Worm (Caenorhabditis elegans): ENCODE measurements around the gene pgph-3.

pgph-3 gene

ce11 chrV:5739438-5739837 is 24.2 kb downstream of the pgph-3 start:
- TF ChIP-seq zfp-3 (GFP tag; conservative IDR thresholded peaks at IDR 0.05) = no peak
- TF ChIP-seq unc-62 (GFP tag; optimal IDR thresholded peaks at IDR 0.05 in 1 of 2) = peak in 1 of 2 experiments; percentile 67
- TF ChIP-seq unc-62 (tag; optimal IDR thresholded peaks at IDR 0.05) = no peak

- no peak for TF ChIP-seq lin-39 (tag; optimal IDR thresholded peaks at IDR 0.05)
- no peak for TF ChIP-seq lin-38 (GFP tag; IDR thresholded peaks at IDR 0.05)
- no peak for TF ChIP-seq jun-1 (tag; optimal IDR thresholded peaks at IDR 0.05)
- TF ChIP-seq ZK546.5 (tag; optimal IDR thresholded peaks at IDR 0.05) = no peak
- no peak for TF ChIP-seq daf-19 (GFP tag; conservative IDR thresholded peaks at IDR 0.05)
- TF ChIP-seq ceh-28 (tag; optimal IDR thresholded peaks at IDR 0.05) = no peak
- TF ChIP-seq Y75B8A.6 (GFP tag; IDR thresholded peaks at IDR 0.05) = no peak
- no peak for TF ChIP-seq set-16 (GFP tag; IDR thresholded peaks at IDR 0.05)
These were observed 27.6 kb downstream of the pgph-3 start, which contains the start of gene K09H11.6 for ce11 chrV:5736068-5736467. K09H11.6 (minus strand) TSS chrV:5736168.

ce11 chrV:5730783-5731182 is 32.9 kb downstream of the pgph-3 start, which contains the start of gene K09H11.15:
K09H11.15 (minus strand) TSS chrV:5730883.
- TF ChIP-seq nhr-6 (tag; optimal IDR thresholded peaks at IDR 0.05) (no peak), nhr-237 (tag; optimal IDR thresholded peaks at IDR 0.05) (no peak), mep-1 (tag; optimal IDR thresholded peaks at IDR 0.05) (no peak), zfp-3 (GFP tag; conservative IDR thresholded peaks at IDR 0.05) (no peak), ceh-62 (tag; optimal IDR thresholded peaks at IDR 0.05) (no peak), nhr-76 (tag; optimal IDR thresholded peaks at IDR 0.05) (no peak), pqm-1 (tag; optimal IDR thresholded peaks at IDR 0.05) (no peak)

ce11 chrV:5726463-5726862 is 37.2 kb downstream of the pgph-3 start, which contains the start of gene K09H11.4:
K09H11.4 (minus strand) TSS chrV:5726563.
- TF ChIP-seq hif-1 (tag; optimal IDR thresholded peaks at IDR 0.05) = no peak
- TF ChIP-seq ceh-44 (GFP tag; IDR thresholded peaks at IDR 0.05) = no peak
- TF ChIP-seq ces-1 (GFP tag; optimal IDR thresholded peaks at IDR 0.05) = no peak
- no peak for TF ChIP-seq zfp-3 (GFP tag; conservative IDR thresholded peaks at IDR 0.05)

- TF ChIP-seq gei-8 (GFP tag; optimal IDR thresholded peaks at IDR 0.05) (no peak), unc-62 (GFP tag; optimal IDR thresholded peaks at IDR 0.05 in 1 of 2) (peak in 1 of 2 experiments; percentile 90), unc-62 (tag; optimal IDR thresholded peaks at IDR 0.05) (no peak)
These were observed 39.3 kb downstream of the pgph-3 start for ce11 chrV:5724395-5724794.

ce11 chrV:5722093-5722492 is 41.6 kb downstream of the pgph-3 start:
- TF ChIP-seq set-16 (GFP tag; IDR thresholded peaks at IDR 0.05) (no peak), lim-7 (GFP tag; IDR thresholded peaks at IDR 0.05) (no peak), madf-9 (GFP tag; conservative IDR thresholded peaks at IDR 0.05) (no peak), D1046.2 (GFP tag; IDR thresholded peaks at IDR 0.05) (no peak), nhr-76 (tag; optimal IDR thresholded peaks at IDR 0.05) (no peak), daf-16 (GFP tag; optimal IDR thresholded peaks at IDR 0.05) (no peak), daf-16 (tag; optimal IDR thresholded peaks at IDR 0.05) (no peak), ama-1 (optimal IDR thresholded peaks at IDR 0.05) (no peak), mdl-1 (tag; optimal IDR thresholded peaks at IDR 0.05) (no peak), nhr-102 (tag; optimal IDR thresholded peaks at IDR 0.05) (no peak)

ce11 chrV:5717237-5717935 is 46.3 kb downstream of the pgph-3 start, which contains the start of gene rga-3:
rga-3 (plus strand) TSS chrV:5717885.
- no peak for TF ChIP-seq aly-2 (tag; optimal IDR thresholded peaks at IDR 0.05)
- no peak for TF ChIP-seq nhr-102 (tag; optimal IDR thresholded peaks at IDR 0.05)
- no peak for TF ChIP-seq madf-5 (GFP tag; IDR thresholded peaks at IDR 0.05)
- peak; percentile 95 for TF ChIP-seq F49E8.2 (tag; optimal IDR thresholded peaks at IDR 0.05; ENCODE audit: borderline replicate concordance)
- TF ChIP-seq dpl-1 (GFP tag; optimal IDR thresholded peaks at IDR 0.05) = no peak
- TF ChIP-seq nhr-28 (tag; optimal IDR thresholded peaks at IDR 0.05) = no peak
- TF ChIP-seq ceh-44 (GFP tag; IDR thresholded peaks at IDR 0.05) = 0 out of 2 replicates have a peak, but pooled peaks have one; percentile 12
- peak; percentile 76 for TF ChIP-seq snpc-1.2 (GFP tag; IDR thresholded peaks at IDR 0.05)
- no peak for TF ChIP-seq ama-1 (optimal IDR thresholded peaks at IDR 0.05)
- no peak for TF ChIP-seq vab-7 (GFP tag; IDR thresholded peaks at IDR 0.05)
- TF ChIP-seq daf-16 (GFP tag; optimal IDR thresholded peaks at IDR 0.05) = no peak
- TF ChIP-seq daf-16 (tag; optimal IDR thresholded peaks at IDR 0.05) = no peak
- peak; percentile 97 for TF ChIP-seq unc-130 (GFP tag; optimal IDR thresholded peaks at IDR 0.05)
- TF ChIP-seq Y48G9A.11 (GFP tag; IDR thresholded peaks at IDR 0.05) = peak; percentile 97
- no peak for TF ChIP-seq lin-13 (GFP tag; optimal IDR thresholded peaks at IDR 0.05)
- no peak for TF ChIP-seq mxl-3 (GFP tag; optimal IDR thresholded peaks at IDR 0.05)
- TF ChIP-seq D1046.2 (GFP tag; IDR thresholded peaks at IDR 0.05) = no peak
